Fruit fly (Drosophila melanogaster) whole organism, prepupa: ENCODE measurements around the gene tai.

Experiments
- CG16779 ChIP-seq: fragments of 200-800 bp; sonication (Bioruptor generic); optimal IDR thresholded peaks from 3 replicates; lab custom pipeline; 2017; ENCODE audit warnings: missing biosample characterization, mild to moderate bottlenecking, missing genetic modification characterization
- CG31627 ChIP-seq: fragments of 200-800 bp; sonication (Bioruptor generic); optimal IDR thresholded peaks from 3 replicates; lab custom pipeline; 2016; ENCODE audit warnings: missing biosample characterization, missing genetic modification characterization
- CG3919 ChIP-seq: fragments of 200-800 bp; sonication (Bioruptor generic); optimal IDR thresholded peaks from 3 replicates; lab custom pipeline; 2016; ENCODE audit warnings: missing biosample characterization, missing genetic modification characterization
- CG4318 ChIP-seq: fragments of 200-800 bp; sonication (Bioruptor generic); optimal IDR thresholded peaks from 3 replicates; lab custom pipeline; 2017; ENCODE audit warnings: missing biosample characterization, mild to moderate bottlenecking, missing genetic modification characterization
- CG6276 ChIP-seq: fragments of 200-800 bp; sonication (Bioruptor generic); optimal IDR thresholded peaks from 2 replicates; lab custom pipeline; 2017; ENCODE audit warnings: missing biosample characterization, mild to moderate bottlenecking, missing genetic modification characterization
- CG8319 ChIP-seq: fragments of 200-800 bp; sonication (Bioruptor generic); optimal IDR thresholded peaks from 3 replicates; lab custom pipeline; 2016; ENCODE audit warnings: missing biosample characterization, missing genetic modification characterization
- CG8632 ChIP-seq: fragments of 200-800 bp; sonication (Bioruptor generic); optimal IDR thresholded peaks from 3 replicates; lab custom pipeline; 2016; ENCODE audit warnings: missing biosample characterization, missing genetic modification characterization
- Hr38 ChIP-seq: sonication (Bioruptor generic); optimal IDR thresholded peaks from 2 replicates; lab custom pipeline; 2016; ENCODE audit warnings: missing biosample characterization, missing genetic modification characterization
- Met ChIP-seq: fragments of 200-800 bp; sonication (Bioruptor generic); optimal IDR thresholded peaks from 3 replicates; lab custom pipeline; 2016; ENCODE audit warnings: missing biosample characterization, missing genetic modification characterization
- Sox102F ChIP-seq: fragments of 200-800 bp; sonication (Bioruptor generic); optimal IDR thresholded peaks from 2 replicates; lab custom pipeline; 2016; ENCODE audit warnings: missing biosample characterization, mild to moderate bottlenecking, missing genetic modification characterization
- achi ChIP-seq: fragments of 200-800 bp; sonication (Bioruptor generic); optimal IDR thresholded peaks from 3 replicates; lab custom pipeline; 2016; ENCODE audit warnings: missing biosample characterization, missing genetic modification characterization
- acj6 ChIP-seq: fragments of 200-800 bp; sonication (Bioruptor generic); optimal IDR thresholded peaks from 3 replicates; lab custom pipeline; 2016; ENCODE audit warnings: missing biosample characterization, missing genetic modification characterization
- dsx ChIP-seq: fragments of 200-800 bp; optimal IDR thresholded peaks from 3 replicates; lab custom pipeline; 2019; ENCODE audit warnings: missing biosample characterization, mild to moderate bottlenecking, missing genetic modification characterization, moderate library complexity; ENCODE audit not compliant: poor library complexity, severe bottlenecking
- ss ChIP-seq, 2 experiments: fragments of 200-800 bp; sonication (Bioruptor generic); optimal IDR thresholded peaks; 2 replicates in 1 of 2; 3 replicates in 1 of 2; lab custom pipeline; 2017 to 2018; ENCODE audit warnings: mild to moderate bottlenecking in 2 of 2, missing biosample characterization in 2 of 2, missing genetic modification characterization in 2 of 2, moderate library complexity in 1 of 2

DNA sequence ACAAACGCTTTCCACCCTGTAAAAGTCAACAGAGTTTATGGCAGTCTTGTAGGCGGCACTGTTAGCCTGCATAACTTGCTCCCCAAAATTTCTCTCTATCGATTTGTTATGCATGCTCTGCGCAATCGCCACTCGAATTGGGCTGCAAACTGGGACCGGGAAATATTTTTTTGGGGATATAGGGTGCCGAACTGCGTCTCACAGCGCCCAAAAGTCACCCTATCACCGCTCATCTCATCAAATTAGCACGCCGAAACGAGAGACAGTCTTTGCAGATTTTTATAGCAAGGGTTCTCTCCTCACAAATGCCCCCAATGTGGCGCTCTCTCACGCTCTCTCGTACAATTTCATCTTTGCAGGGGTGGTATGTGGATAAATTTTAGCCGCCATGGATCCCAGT, 105.5 kb downstream of the tai start:
- TF ChIP-seq ss (GFP tag; optimal IDR thresholded peaks at IDR 0.05; lab: Kevin White, UChicago) (no peak), CG16779 (tag; lab: Kevin White, UChicago) (no peak), CG8319 (GFP tag; lab: Kevin White, UChicago) (no peak), CG6276 (GFP tag; lab: Kevin White, UChicago) (no peak), CG8632 (GFP tag; lab: Kevin White, UChicago) (no peak), Met (GFP tag; lab: Kevin White, UChicago) (no peak), acj6 (GFP tag; lab: Kevin White, UChicago) (no peak), Hr38 (GFP tag; lab: Kevin White, UChicago) (no peak), CG3919 (GFP tag; lab: Kevin White, UChicago) (no peak), dsx (GFP tag; lab: Kevin White, UChicago) (no peak), CG31627 (GFP tag; lab: Kevin White, UChicago) (no peak), CG4318 (GFP tag; lab: Kevin White, UChicago) (no peak), achi (GFP tag; lab: Kevin White, UChicago) (no peak), Sox102F (GFP tag; lab: Kevin White, UChicago) (no peak)
